Worm (Caenorhabditis elegans) whole organism, L4/young adult: Measurements from ENCODE around the gene C15C7.6.

Source experiments
- W03F9.2 ChIP-seq: fragments of 150-350 bp; optimal IDR thresholded peaks from 2 replicates; lab custom pipeline; 2014; ENCODE audit warnings: missing biosample characterization, missing genetic modification characterization
- dao-5 ChIP-seq: sonication (generic microtip); optimal IDR thresholded peaks from 2 replicates; lab custom pipeline; 2016; ENCODE audit warnings: missing genotype, missing genetic modification characterization, moderate library complexity, missing compliant biosample characterization
- him-1 ChIP-seq: sonication (generic microtip); optimal IDR thresholded peaks from 2 replicates; lab custom pipeline; 2016; ENCODE audit warnings: missing genotype, missing genetic modification reagents, missing genetic modification characterization, missing compliant biosample characterization

C15C7.6 gene

ce11 chrX:3176728-3177127, 6.4 kb upstream of the C15C7.6 start:
- TF ChIP-seq W03F9.2 (tag; lab: Kevin White, UChicago) = no peak
- TF ChIP-seq him-1 (tag; lab: Kevin White, UChicago) = no peak
- no peak for TF ChIP-seq dao-5

ce11 chrX:3165569-3165968, 4.8 kb downstream of the C15C7.6 start, which contains the start of gene pfut-1:
TSS of gene pfut-1 (plus strand) at chrX:3165826.
- TF ChIP-seq W03F9.2 (tag; lab: Kevin White, UChicago) (no peak), dao-5 (no peak), him-1 (tag; lab: Kevin White, UChicago) (no peak)

- TF ChIP-seq him-1 (tag; lab: Kevin White, UChicago) (no peak), dao-5 (no peak), W03F9.2 (tag; lab: Kevin White, UChicago) (no peak)
Measured at ce11 chrX:3163972-3164575, 6.3 kb downstream of the C15C7.6 start, which contains the start of gene syx-6. TSS of gene syx-6 (plus strand) at chrX:3164525.

- TF ChIP-seq dao-5 (no peak), W03F9.2 (tag; lab: Kevin White, UChicago) (no peak), him-1 (tag; lab: Kevin White, UChicago) (no peak)
Measured at ce11 chrX:3159542-3159941, 10.8 kb downstream of the C15C7.6 start, which contains the start of gene gcc-1. TSS of gene gcc-1 (plus strand) at chrX:3159940.

ce11 chrX:3156062-3156791, 14.1 kb downstream of the C15C7.6 start:
- TF ChIP-seq him-1 (tag; lab: Kevin White, UChicago) (no peak), W03F9.2 (tag; lab: Kevin White, UChicago) (no peak), dao-5 (no peak)

ce11 chrX:3155111-3155843, 15.1 kb downstream of the C15C7.6 start:
- no peak for TF ChIP-seq W03F9.2 (tag; lab: Kevin White, UChicago)

ce11 chrX:3154562-3154961, 15.8 kb downstream of the C15C7.6 start:
- TF ChIP-seq dao-5 (no peak), him-1 (tag; lab: Kevin White, UChicago) (no peak), W03F9.2 (tag; lab: Kevin White, UChicago) (no peak)

ce11 chrX:3153133-3153532, 17.2 kb downstream of the C15C7.6 start:
- TF ChIP-seq him-1 (tag; lab: Kevin White, UChicago) (no peak), dao-5 (no peak), W03F9.2 (tag; lab: Kevin White, UChicago) (no peak)

ce11 chrX:3152361-3152760, 18.0 kb downstream of the C15C7.6 start, which contains the start of gene bbln-1:
TSS of gene bbln-1 (minus strand) at chrX:3152461.
- TF ChIP-seq dao-5 = no peak
- no peak for TF ChIP-seq him-1 (tag; lab: Kevin White, UChicago)
- no peak for TF ChIP-seq W03F9.2 (tag; lab: Kevin White, UChicago)

- no peak for TF ChIP-seq him-1 (tag; lab: Kevin White, UChicago)
- TF ChIP-seq W03F9.2 (tag; lab: Kevin White, UChicago) = no peak
- no peak for TF ChIP-seq dao-5
Measured at ce11 chrX:3145265-3145664, 25.1 kb downstream of the C15C7.6 start, which contains the start of gene C15C7.4. TSS of gene C15C7.4 (plus strand) at chrX:3145565.

ce11 chrX:3141704-3142103, 28.7 kb downstream of the C15C7.6 start:
- TF ChIP-seq W03F9.2 (tag; lab: Kevin White, UChicago) (no peak), him-1 (tag; lab: Kevin White, UChicago) (no peak), dao-5 (no peak)

- TF ChIP-seq W03F9.2 (tag; lab: Kevin White, UChicago) (no peak), dao-5 (no peak), him-1 (tag; lab: Kevin White, UChicago) (no peak)
Measured at ce11 chrX:3139516-3140301, 30.6 kb downstream of the C15C7.6 start.

ce11 chrX:3135186-3135585, 35.2 kb downstream of the C15C7.6 start, which contains the start of gene K10B3.1:
TSS of gene K10B3.1 (plus strand) at chrX:3135486.
- no peak for TF ChIP-seq W03F9.2 (tag; lab: Kevin White, UChicago)
- TF ChIP-seq dao-5 = no peak
- TF ChIP-seq him-1 (tag; lab: Kevin White, UChicago) = no peak
